Fruit fly (Drosophila melanogaster) whole organism, prepupa: Measurements from ENCODE around the gene Abi.

ENCODE experiments used
- Blimp-1 ChIP-seq: fragments of 200-800 bp; sonication (Bioruptor generic); optimal IDR thresholded peaks from 3 replicates; lab custom pipeline; 2017; ENCODE audit warnings: missing biosample characterization, missing genetic modification characterization, mild to moderate bottlenecking, moderate library complexity, missing genetic modification reagents
- CG10631 ChIP-seq: fragments of 200-800 bp; sonication (Bioruptor generic); optimal IDR thresholded peaks from 2 replicates; lab custom pipeline; 2016; ENCODE audit warnings: missing biosample characterization, missing genetic modification characterization
- CG11294 ChIP-seq: fragments of 200-800 bp; sonication (Bioruptor generic); IDR thresholded peaks from 2 replicates; pipeline ENCODE4 v1.3.6; 2022; ENCODE audit warnings: missing biosample characterization, missing genetic modification characterization
- CG11762 ChIP-seq: fragments of 200-800 bp; sonication (Bioruptor generic); optimal IDR thresholded peaks from 3 replicates; lab custom pipeline; 2016; ENCODE audit warnings: missing biosample characterization, missing genetic modification characterization; ENCODE audit not compliant: insufficient read depth
- CG15336 ChIP-seq: fragments of 200-800 bp; sonication (Bioruptor generic); IDR thresholded peaks from 2 replicates; pipeline ENCODE4 v1.3.6; 2022; ENCODE audit warnings: missing biosample characterization, missing genetic modification characterization
- CG3032 ChIP-seq: fragments of 200-800 bp; optimal IDR thresholded peaks from 2 replicates; lab custom pipeline; 2019; ENCODE audit warnings: missing biosample characterization, mild to moderate bottlenecking, missing genetic modification characterization, moderate library complexity
- CG31627 ChIP-seq: fragments of 200-800 bp; sonication (Bioruptor generic); optimal IDR thresholded peaks from 3 replicates; lab custom pipeline; 2016; ENCODE audit warnings: missing biosample characterization, missing genetic modification characterization
- CG32006 ChIP-seq: fragments of 200-800 bp; sonication (Bioruptor generic); optimal IDR thresholded peaks from 3 replicates; lab custom pipeline; 2017; ENCODE audit warnings: missing biosample characterization, mild to moderate bottlenecking, missing genetic modification characterization
- CG4318 ChIP-seq: fragments of 200-800 bp; sonication (Bioruptor generic); optimal IDR thresholded peaks from 3 replicates; lab custom pipeline; 2017; ENCODE audit warnings: missing biosample characterization, mild to moderate bottlenecking, missing genetic modification characterization
- CG6163 ChIP-seq: fragments of 200-800 bp; sonication (Bioruptor generic); IDR thresholded peaks from 3 replicates; pipeline ENCODE4 v1.3.6; 2022; ENCODE audit warnings: missing biosample characterization, missing genetic modification characterization
- CG6276 ChIP-seq: fragments of 200-800 bp; sonication (Bioruptor generic); optimal IDR thresholded peaks from 2 replicates; lab custom pipeline; 2017; ENCODE audit warnings: missing biosample characterization, mild to moderate bottlenecking, missing genetic modification characterization
- CG6854 ChIP-seq: fragments of 200-800 bp; sonication (Bioruptor generic); optimal IDR thresholded peaks from 2 replicates; lab custom pipeline; 2017; ENCODE audit warnings: missing biosample characterization, mild to moderate bottlenecking, missing genetic modification characterization
- CG7368 ChIP-seq: fragments of 200-800 bp; sonication (Bioruptor generic); optimal IDR thresholded peaks from 3 replicates; lab custom pipeline; 2016; ENCODE audit warnings: missing biosample characterization, missing genetic modification characterization
- Eip75B ChIP-seq: fragments of 200-800 bp; sonication (Bioruptor generic); optimal IDR thresholded peaks from 3 replicates; lab custom pipeline; 2016; ENCODE audit warnings: missing biosample characterization, missing genetic modification characterization
- Eip93F ChIP-seq: fragments of 200-800 bp; sonication (Bioruptor generic); optimal IDR thresholded peaks from 2 replicates; lab custom pipeline; 2016; ENCODE audit warnings: missing biosample characterization, mild to moderate bottlenecking, missing genetic modification characterization
- Ets21C ChIP-seq: fragments of 200-800 bp; sonication (Bioruptor generic); optimal IDR thresholded peaks from 3 replicates; lab custom pipeline; 2016; ENCODE audit warnings: missing biosample characterization, missing genetic modification characterization
- Ets96B ChIP-seq: fragments of 200-800 bp; optimal IDR thresholded peaks from 2 replicates; lab custom pipeline; 2019; ENCODE audit warnings: missing biosample characterization, mild to moderate bottlenecking, missing genetic modification characterization, moderate library complexity
- Gug ChIP-seq: fragments of 200-800 bp; sonication (Bioruptor generic); IDR thresholded peaks from 2 replicates; pipeline ENCODE4 v1.3.6; 2022; ENCODE audit warnings: missing biosample characterization, missing genetic modification characterization
- Met ChIP-seq: fragments of 200-800 bp; sonication (Bioruptor generic); optimal IDR thresholded peaks from 3 replicates; lab custom pipeline; 2016; ENCODE audit warnings: missing biosample characterization, missing genetic modification characterization
- Smox ChIP-seq: fragments of 200-800 bp; sonication (Bioruptor generic); optimal IDR thresholded peaks from 3 replicates; lab custom pipeline; 2016; ENCODE audit warnings: missing biosample characterization, missing genetic modification characterization
- achi ChIP-seq: fragments of 200-800 bp; sonication (Bioruptor generic); optimal IDR thresholded peaks from 3 replicates; lab custom pipeline; 2016; ENCODE audit warnings: missing biosample characterization, missing genetic modification characterization
- acj6 ChIP-seq: fragments of 200-800 bp; sonication (Bioruptor generic); optimal IDR thresholded peaks from 3 replicates; lab custom pipeline; 2016; ENCODE audit warnings: missing biosample characterization, missing genetic modification characterization
- dac ChIP-seq: fragments of 200-800 bp; sonication (Bioruptor generic); optimal IDR thresholded peaks from 2 replicates; lab custom pipeline; 2017; ENCODE audit warnings: missing biosample characterization, mild to moderate bottlenecking, missing genetic modification characterization
- dsx ChIP-seq: fragments of 200-800 bp; optimal IDR thresholded peaks from 3 replicates; lab custom pipeline; 2019; ENCODE audit warnings: missing biosample characterization, mild to moderate bottlenecking, missing genetic modification characterization, moderate library complexity; ENCODE audit not compliant: poor library complexity, severe bottlenecking
- eg ChIP-seq: fragments of 200-800 bp; sonication (Bioruptor generic); IDR thresholded peaks from 3 replicates; pipeline ENCODE4 v1.3.6; 2022; ENCODE audit warnings: missing biosample characterization, missing genetic modification characterization
- esn ChIP-seq: fragments of 200-800 bp; sonication (Bioruptor generic); optimal IDR thresholded peaks from 2 replicates; lab custom pipeline; 2016; ENCODE audit warnings: missing biosample characterization, mild to moderate bottlenecking, missing genetic modification characterization, moderate library complexity
- fd59A ChIP-seq: fragments of 200-800 bp; sonication (Bioruptor generic); optimal IDR thresholded peaks from 2 replicates; lab custom pipeline; 2017; ENCODE audit warnings: missing biosample characterization, mild to moderate bottlenecking, missing genetic modification characterization, missing genetic modification reagents
- fd85E ChIP-seq: fragments of 200-800 bp; sonication (Bioruptor generic); optimal IDR thresholded peaks from 3 replicates; lab custom pipeline; 2016; ENCODE audit warnings: missing biosample characterization, missing genetic modification characterization
- pdm3 ChIP-seq: fragments of 200-800 bp; sonication (Bioruptor generic); optimal IDR thresholded peaks from 3 replicates; lab custom pipeline; 2016; ENCODE audit warnings: missing biosample characterization, missing genetic modification characterization
- salr ChIP-seq, 2 experiments: fragments of 200-800 bp; sonication (Bioruptor generic); optimal IDR thresholded peaks; 3 replicates each; lab custom pipeline; 2016 to 2018; ENCODE audit warnings: missing biosample characterization in 2 of 2, missing genetic modification characterization in 2 of 2, mild to moderate bottlenecking in 1 of 2
- spab ChIP-seq: fragments of 200-800 bp; sonication (Bioruptor generic); optimal IDR thresholded peaks from 2 replicates; lab custom pipeline; 2017; ENCODE audit warnings: missing biosample characterization, mild to moderate bottlenecking, missing genetic modification characterization, missing genetic modification reagents
- svp ChIP-seq: fragments of 200-800 bp; sonication (Bioruptor generic); peaks from one replicate; lab custom pipeline; 2016; ENCODE audit warnings: missing biosample characterization, missing genetic modification characterization

Gene Abi

dm6 chr3R:14125479-14126121, 3.4 kb upstream of the Abi start, which contains the start of the genes 140up and Polr2B (continued):
- peak; percentile 92 for TF ChIP-seq acj6 (GFP tag; lab: Kevin White, UChicago)
- TF ChIP-seq Ets96B (tag; lab: Kevin White, UChicago), result peak; percentile 88
- peak; percentile 84 for TF ChIP-seq Gug
- peak; percentile 70 for TF ChIP-seq Blimp-1
- TF ChIP-seq fd85E (GFP tag; lab: Kevin White, UChicago), result peak; percentile 59
- TF ChIP-seq esn (GFP tag; lab: Kevin White, UChicago), result peak; percentile 91
- peak; percentile 86 for TF ChIP-seq CG15336 (GFP tag; lab: Robert Waterston, UW)
- TF ChIP-seq achi (GFP tag; lab: Kevin White, UChicago), result peak; percentile 92
- peak; percentile 78 for TF ChIP-seq Eip75B (GFP tag; lab: Kevin White, UChicago)
- peak; percentile 96 for TF ChIP-seq CG10631
- peak; percentile 84 for TF ChIP-seq pdm3
- TF ChIP-seq spab (GFP tag; lab: Kevin White, UChicago), result no peak

dm6 chr3R:14118350-14118749, 3.9 kb downstream of the Abi start, which contains the start of gene Kif19A:
TSS of gene Kif19A (minus strand) at chr3R:14118450.
- TF ChIP-seq CG32006 (GFP tag; lab: Kevin White, UChicago) (no peak), acj6 (GFP tag; lab: Kevin White, UChicago) (no peak), fd59A (GFP tag; lab: Kevin White, UChicago) (no peak), achi (GFP tag; lab: Kevin White, UChicago) (no peak), fd85E (GFP tag; lab: Kevin White, UChicago) (no peak), CG11762 (GFP tag; lab: Kevin White, UChicago) (no peak), CG4318 (GFP tag; lab: Kevin White, UChicago) (no peak), CG11294 (GFP tag; lab: Robert Waterston, UW) (no peak), Met (GFP tag; lab: Kevin White, UChicago) (no peak), CG6854 (GFP tag; lab: Kevin White, UChicago) (no peak)

dm6 chr3R:14116088-14116487, 6.1 kb downstream of the Abi start:
- TF ChIP-seq dsx (GFP tag; lab: Kevin White, UChicago), result no peak
- no peak for TF ChIP-seq CG7368 (GFP tag; lab: Kevin White, UChicago)
- no peak for TF ChIP-seq svp (GFP tag; lab: Kevin White, UChicago)
- TF ChIP-seq eg (GFP tag; lab: Robert Waterston, UW), result no peak
- no peak for TF ChIP-seq CG3032 (tag; lab: Kevin White, UChicago)
- no peak for TF ChIP-seq Ets21C

- TF ChIP-seq Smox (GFP tag; lab: Kevin White, UChicago), result no peak
- no peak for TF ChIP-seq CG15336 (GFP tag; lab: Robert Waterston, UW)
- TF ChIP-seq salr (GFP tag; optimal IDR thresholded peaks at IDR 0.05; lab: Kevin White, UChicago), result no peak
- TF ChIP-seq spab (GFP tag; lab: Kevin White, UChicago), result no peak
- TF ChIP-seq, all 60 proteins: peak for 0
Observed at dm6 chr3R:14112066-14112465, 10.2 kb downstream of the Abi start, which contains the start of gene CG14357. TSS of gene CG14357 (minus strand) at chr3R:14112166.

dm6 chr3R:14109145-14109544, 13.1 kb downstream of the Abi start, which contains the start of gene Or88a:
TSS of gene Or88a (plus strand) at chr3R:14109445.
- TF ChIP-seq CG31627 (GFP tag; lab: Kevin White, UChicago) (no peak), CG6276 (GFP tag; lab: Kevin White, UChicago) (no peak), fd59A (GFP tag; lab: Kevin White, UChicago) (no peak), fd85E (GFP tag; lab: Kevin White, UChicago) (no peak), pdm3 (no peak), eg (GFP tag; lab: Robert Waterston, UW) (no peak), svp (GFP tag; lab: Kevin White, UChicago) (no peak), dac (GFP tag; lab: Kevin White, UChicago) (no peak), CG6163 (GFP tag; lab: Robert Waterston, UW) (no peak), CG11762 (GFP tag; lab: Kevin White, UChicago) (no peak), Eip93F (GFP tag; lab: Kevin White, UChicago) (no peak)
- TF ChIP-seq, all 60 proteins: peak for 0
